Worm (Caenorhabditis elegans): ENCODE data around the gene F59A6.10.
A peak's percentile ranks its signal among the peaks of the same experiment; 100 is the strongest.

F59A6.10 gene

DNA sequence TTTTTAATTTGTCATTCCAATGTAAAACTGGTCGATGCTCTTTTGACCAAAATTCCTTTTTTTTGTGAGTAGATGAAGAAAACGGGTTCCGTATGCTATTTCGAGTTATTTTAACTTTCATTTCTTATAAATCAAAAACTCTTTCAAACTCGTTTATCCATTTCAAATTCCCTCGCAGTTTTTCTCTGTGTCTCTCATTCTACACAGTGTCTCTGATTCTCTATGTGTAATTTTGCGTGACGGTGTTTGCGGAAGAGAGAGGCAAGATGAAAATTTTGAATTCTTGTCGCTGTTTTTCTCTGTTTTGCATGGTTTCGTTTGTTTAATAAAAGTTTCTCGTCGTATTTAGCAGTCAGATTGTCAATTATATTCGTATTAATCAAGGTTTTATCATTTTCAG is 4.6 kb upstream of the F59A6.10 start, which contains the start of gene citk-2 (continued):
- TF ChIP-seq hif-1 (tag; optimal IDR thresholded peaks at IDR 0.05): peak in 1 of 2 experiments; percentile 34
- peak; percentile 66 for TF ChIP-seq hlh-11 (tag; optimal IDR thresholded peaks at IDR 0.05)
- TF ChIP-seq duxl-1 (tag; optimal IDR thresholded peaks at IDR 0.05; ENCODE audit: poor library complexity): peak; percentile 74
- peak; percentile 42 for TF ChIP-seq zip-2 (tag; optimal IDR thresholded peaks at IDR 0.05)
- peak; percentile 74 for TF ChIP-seq nhr-11 (tag; optimal IDR thresholded peaks at IDR 0.05)

DNA sequence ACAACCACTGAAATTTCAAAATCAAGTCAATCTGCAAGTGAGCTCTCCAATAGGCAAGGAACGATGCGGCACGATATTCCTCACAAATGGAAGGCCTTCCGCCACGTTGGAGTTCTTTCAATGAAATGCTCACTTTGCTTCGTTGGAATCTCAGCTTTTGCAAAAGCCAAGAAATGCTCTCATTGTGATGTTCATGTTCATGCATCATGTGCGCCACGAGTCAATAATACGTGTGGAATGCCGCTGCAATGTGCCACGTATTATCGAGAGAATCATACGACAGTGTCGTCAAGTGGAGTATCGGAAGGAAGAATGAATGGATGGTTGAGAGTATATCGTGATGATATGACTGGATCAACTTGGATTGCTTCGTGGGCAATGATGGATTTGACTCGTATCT is 1.9 kb upstream of the F59A6.10 start:
- TF ChIP-seq ZK337.2 (GFP tag; IDR thresholded peaks at IDR 0.05): no peak
- TF ChIP-seq cey-2 (tag; optimal IDR thresholded peaks at IDR 0.05; ENCODE audit: borderline replicate concordance, insufficient read depth): no peak
- no peak for TF ChIP-seq rbr-2 (tag; optimal IDR thresholded peaks at IDR 0.05)
- no peak for TF ChIP-seq ZK546.5 (tag; optimal IDR thresholded peaks at IDR 0.05)

DNA sequence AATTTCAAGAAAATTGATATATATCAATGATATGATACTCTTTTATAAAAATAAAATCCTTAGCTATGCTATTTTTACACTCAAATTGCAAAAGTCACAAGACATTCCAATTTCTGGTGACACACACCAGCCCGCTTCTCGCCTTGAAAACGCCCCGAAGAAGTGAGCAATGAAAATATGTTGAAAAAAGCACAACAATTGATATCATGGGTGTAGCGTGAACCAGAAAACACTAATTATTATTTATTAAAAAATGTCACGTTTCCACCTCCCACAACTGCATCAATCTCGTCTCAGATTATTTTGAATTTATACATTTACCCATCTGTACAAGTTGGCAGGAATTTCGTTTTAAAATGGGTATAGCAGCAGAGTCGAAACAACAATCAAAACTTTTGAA is 1.0 kb downstream of the F59A6.10 start, which contains the start of gene F59A6.4:
Gene F59A6.4 (plus strand): TSS at position 301 of the 400 bp plus-strand sequence.
- TF ChIP-seq dve-1 (tag; optimal IDR thresholded peaks at IDR 0.05; ENCODE audit: insufficient read depth): no peak
- TF ChIP-seq lin-15B (tag; optimal IDR thresholded peaks at IDR 0.05): no peak
- no peak for TF ChIP-seq nhr-28 (tag; optimal IDR thresholded peaks at IDR 0.05)
- TF ChIP-seq fos-1 (tag; optimal IDR thresholded peaks at IDR 0.05): no peak
- TF ChIP-seq skn-1 (tag; optimal IDR thresholded peaks at IDR 0.05): no peak
- TF ChIP-seq php-3 (GFP tag; IDR thresholded peaks at IDR 0.05): no peak
- TF ChIP-seq zfp-3 (GFP tag; conservative IDR thresholded peaks at IDR 0.05): no peak
- TF ChIP-seq nhr-77 (tag; optimal IDR thresholded peaks at IDR 0.05): no peak
- no peak for TF ChIP-seq Y75B8A.6 (GFP tag; IDR thresholded peaks at IDR 0.05)
- no peak for TF ChIP-seq duxl-1 (tag; optimal IDR thresholded peaks at IDR 0.05; ENCODE audit: poor library complexity)
- TF ChIP-seq ceh-32 (tag; optimal IDR thresholded peaks at IDR 0.05; ENCODE audit: poor library complexity): no peak
- TF ChIP-seq madf-9 (GFP tag; conservative IDR thresholded peaks at IDR 0.05): no peak
- no peak for TF ChIP-seq jun-1 (tag; optimal IDR thresholded peaks at IDR 0.05)
- no peak for TF ChIP-seq madf-5 (GFP tag; IDR thresholded peaks at IDR 0.05)

ce11 chrII:5008033-5008432 is 4.3 kb downstream of the F59A6.10 start, which contains the start of gene F59A6.3:
Gene F59A6.3 (plus strand): TSS chrII:5008333.
- TF ChIP-seq saeg-2 (GFP tag; IDR thresholded peaks at IDR 0.05) (no peak), spr-1 (tag; optimal IDR thresholded peaks at IDR 0.05) (no peak), Y105C5A.15 (GFP tag; IDR thresholded peaks at IDR 0.05) (no peak)

- TF ChIP-seq nhr-102 (tag; optimal IDR thresholded peaks at IDR 0.05) (no peak), ceh-62 (tag; optimal IDR thresholded peaks at IDR 0.05) (no peak), mes-2 (tag; optimal IDR thresholded peaks at IDR 0.05; ENCODE audit: poor library complexity, severe bottlenecking) (no peak), ceh-28 (tag; optimal IDR thresholded peaks at IDR 0.05) (no peak), nhr-77 (tag; optimal IDR thresholded peaks at IDR 0.05) (no peak), egl-43 (GFP tag; IDR thresholded peaks at IDR 0.05) (no peak), nhr-25 (tag; optimal IDR thresholded peaks at IDR 0.05; ENCODE audit: borderline replicate concordance, insufficient read depth) (no peak)
Measured at ce11 chrII:5011978-5012377, 8.2 kb downstream of the F59A6.10 start, which contains the start of gene F59A6.12. Gene F59A6.12 (minus strand): TSS chrII:5012078.

DNA sequence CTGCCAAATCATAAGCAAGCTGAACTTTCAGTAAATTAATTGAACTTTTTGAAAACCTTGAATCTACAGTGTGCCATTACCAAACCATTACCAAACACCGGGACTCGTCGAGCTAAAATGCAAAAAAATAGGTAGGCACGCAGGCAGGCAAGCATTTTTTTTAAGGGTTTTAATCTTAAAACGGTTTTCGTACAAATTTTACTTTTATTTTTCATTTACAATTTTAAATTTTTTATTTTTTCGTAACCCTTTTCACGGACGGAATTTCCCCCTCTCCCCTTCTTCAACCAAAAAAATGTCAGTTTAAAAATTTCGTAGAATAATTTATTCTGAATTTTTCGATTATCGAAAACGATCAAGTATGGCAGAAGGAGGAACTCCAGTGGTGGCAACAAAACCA is 10.6 kb downstream of the F59A6.10 start, which contains the start of gene F59A6.2:
Gene F59A6.2 (plus strand): TSS at position 301 of the 400 bp plus-strand sequence.
- TF ChIP-seq set-16 (GFP tag; IDR thresholded peaks at IDR 0.05) (no peak), F44E2.7 (GFP tag; IDR thresholded peaks at IDR 0.05) (no peak), aha-1 (tag) (peak; percentile 53), zfp-3 (GFP tag; conservative IDR thresholded peaks at IDR 0.05) (no peak)
